Worm (Caenorhabditis elegans) whole organism, L4 larva: ENCODE results near the gene C37E2.2.
A peak's percentile ranks its signal among the peaks of the same experiment; 100 is the strongest.

ENCODE experiments used
- D1046.2 ChIP-seq: fragments of 200-800 bp; sonication (Bioruptor generic); IDR thresholded peaks from 2 replicates; pipeline ENCODE4 v1.3.6; 2022; ENCODE audit warnings: missing genetic modification characterization, missing compliant biosample characterization
- F10B5.3 ChIP-seq: sonication (generic microtip); optimal IDR thresholded peaks from 2 replicates; lab custom pipeline; 2016; ENCODE audit warnings: mild to moderate bottlenecking, missing genetic modification characterization, missing compliant biosample characterization
- F49E8.2 ChIP-seq: sonication (generic microtip); optimal IDR thresholded peaks from 2 replicates; lab custom pipeline; 2016; ENCODE audit warnings: missing compliant biosample characterization, mild to moderate bottlenecking, missing genetic modification characterization, borderline replicate concordance
- T26A8.4 ChIP-seq: fragments of 200-800 bp; sonication (Bioruptor generic); IDR thresholded peaks from 2 replicates; pipeline ENCODE4 v1.3.6; 2022; ENCODE audit warnings: missing genetic modification characterization, missing compliant biosample characterization
- Y5F2A.4 ChIP-seq: fragments of 200-800 bp; sonication (Bioruptor generic); optimal IDR thresholded peaks from 2 replicates; lab custom pipeline; 2018; ENCODE audit warnings: mild to moderate bottlenecking, missing genetic modification characterization, missing compliant biosample characterization
- Y75B8A.6 ChIP-seq: fragments of 200-800 bp; sonication (Bioruptor generic); IDR thresholded peaks from 2 replicates; pipeline ENCODE4 v1.3.6; 2022; ENCODE audit warnings: missing genetic modification reagents, missing genetic modification characterization, missing compliant biosample characterization
- ceh-28 ChIP-seq: fragments of 150-350 bp; optimal IDR thresholded peaks from 2 replicates; lab custom pipeline; 2014; ENCODE audit warnings: missing biosample characterization, missing genetic modification reagents, missing genetic modification characterization
- ceh-44 ChIP-seq: fragments of 200-800 bp; sonication (Bioruptor generic); IDR thresholded peaks from 2 replicates; pipeline ENCODE4 v1.3.6; 2022; ENCODE audit warnings: missing genetic modification reagents, missing genetic modification characterization, missing compliant biosample characterization
- cey-2 ChIP-seq: sonication (generic microtip); optimal IDR thresholded peaks from 3 replicates; lab custom pipeline; 2017; ENCODE audit warnings: missing genetic modification characterization, mild to moderate bottlenecking, missing compliant biosample characterization, antibody characterized with exemption, borderline replicate concordance; ENCODE audit not compliant: insufficient read depth
- daf-16 ChIP-seq, 3 experiments: sonication (generic microtip); optimal IDR thresholded peaks; 2 replicates each; lab custom pipeline; 2016 to 2017; ENCODE audit warnings: missing genetic modification characterization in 3 of 3, missing genetic modification reagents in 3 of 3, mild to moderate bottlenecking in 2 of 3, missing compliant biosample characterization in 2 of 3, missing biosample characterization in 1 of 3, moderate library complexity in 1 of 3
- daf-8 ChIP-seq: fragments of 200-800 bp; sonication (Bioruptor generic); IDR thresholded peaks from 2 replicates; pipeline ENCODE4 v1.3.6; 2022; ENCODE audit warnings: missing genetic modification characterization, missing compliant biosample characterization
- duxl-1 ChIP-seq: sonication (generic microtip); optimal IDR thresholded peaks from 2 replicates; lab custom pipeline; 2016; ENCODE audit warnings: mild to moderate bottlenecking, missing genetic modification characterization, moderate library complexity, missing compliant biosample characterization; ENCODE audit not compliant: poor library complexity
- egl-27 ChIP-seq: sonication (generic microtip); optimal IDR thresholded peaks from 3 replicates; lab custom pipeline; 2017; ENCODE audit warnings: missing biosample characterization, missing genetic modification reagents, missing genetic modification characterization
- egl-43 ChIP-seq: fragments of 200-800 bp; sonication (Bioruptor generic); IDR thresholded peaks from 2 replicates; pipeline ENCODE4 v1.3.6; 2022; ENCODE audit warnings: missing genetic modification reagents, missing genetic modification characterization, missing compliant biosample characterization
- fos-1 ChIP-seq: fragments of 150-350 bp; optimal IDR thresholded peaks from 2 replicates; lab custom pipeline; 2014; ENCODE audit warnings: missing biosample characterization, missing genetic modification characterization
- hif-1 ChIP-seq, 2 experiments: sonication (generic microtip); optimal IDR thresholded peaks; 2 replicates each; lab custom pipeline; 2016 to 2017; ENCODE audit warnings: missing compliant biosample characterization in 2 of 2, missing genetic modification characterization in 2 of 2, missing genetic modification reagents in 2 of 2, missing genotype in 2 of 2, mild to moderate bottlenecking in 1 of 2
- hlh-11 ChIP-seq: fragments of 200-800 bp; sonication (Bioruptor generic); optimal IDR thresholded peaks from 2 replicates; lab custom pipeline; 2018; ENCODE audit warnings: mild to moderate bottlenecking, missing genetic modification characterization, missing compliant biosample characterization
- hlh-30 ChIP-seq: sonication (generic microtip); optimal IDR thresholded peaks from 2 replicates; lab custom pipeline; 2017; ENCODE audit warnings: antibody characterized with exemption, mild to moderate bottlenecking, missing genetic modification characterization, missing compliant biosample characterization; ENCODE audit not compliant: insufficient read depth
- lin-1 ChIP-seq: fragments of 200-800 bp; sonication (Bioruptor generic); IDR thresholded peaks from 2 replicates; pipeline ENCODE4 v1.3.6; 2022; ENCODE audit warnings: missing genetic modification reagents, missing genetic modification characterization, missing compliant biosample characterization
- lin-13 ChIP-seq: fragments of 150-350 bp; optimal IDR thresholded peaks from 2 replicates; lab custom pipeline; 2014; ENCODE audit warnings: missing biosample characterization, missing genetic modification reagents, missing genetic modification characterization
- lin-15B ChIP-seq: fragments of 150-350 bp; sonication (generic microtip); optimal IDR thresholded peaks from 3 replicates; lab custom pipeline; 2014; ENCODE audit warnings: missing biosample characterization, missing genetic modification characterization
- lin-29 ChIP-seq: fragments of 200-800 bp; sonication (Bioruptor generic); IDR thresholded peaks from 2 replicates; pipeline ENCODE4 v1.3.6; 2022; ENCODE audit warnings: missing genetic modification reagents, missing genetic modification characterization, missing compliant biosample characterization
- lin-38 ChIP-seq: fragments of 200-800 bp; sonication (Bioruptor generic); IDR thresholded peaks from 2 replicates; pipeline ENCODE4 v1.3.6; 2022; ENCODE audit warnings: missing genetic modification reagents, missing genetic modification characterization, missing compliant biosample characterization
- lin-39 ChIP-seq: fragments of 150-350 bp; optimal IDR thresholded peaks from 2 replicates; lab custom pipeline; 2014; ENCODE audit warnings: missing biosample characterization, missing genetic modification reagents, missing genetic modification characterization
- lsy-2 ChIP-seq, 2 experiments: fragments of 150-350 bp in 1 of 2; sonication (generic microtip) in 1 of 2; optimal IDR thresholded peaks; 2 replicates each; lab custom pipeline; 2014 to 2017; ENCODE audit warnings: missing biosample characterization in 2 of 2, missing genetic modification characterization in 2 of 2
- mdt-29 ChIP-seq: fragments of 200-800 bp; sonication (Bioruptor generic); IDR thresholded peaks from 2 replicates; pipeline ENCODE4 v1.3.6; 2022; ENCODE audit warnings: missing genetic modification reagents, missing genetic modification characterization, missing compliant biosample characterization
- mep-1 ChIP-seq: fragments of 150-350 bp; sonication (generic microtip); optimal IDR thresholded peaks from 3 replicates; lab custom pipeline; 2014; ENCODE audit warnings: missing biosample characterization, missing genetic modification characterization
- mes-2 ChIP-seq: sonication (generic microtip); optimal IDR thresholded peaks from 2 replicates; lab custom pipeline; 2016; ENCODE audit warnings: missing genotype, mild to moderate bottlenecking, missing genetic modification characterization, missing compliant biosample characterization; ENCODE audit not compliant: poor library complexity, severe bottlenecking
- mxl-2 ChIP-seq: fragments of 200-800 bp; sonication (Bioruptor generic); conservative IDR thresholded peaks from 2 replicates; pipeline ENCODE4 v1.3.6; 2022; ENCODE audit warnings: missing genetic modification reagents, missing genetic modification characterization, missing compliant biosample characterization
- mxl-3 ChIP-seq: fragments of 200-800 bp; sonication (Bioruptor generic); optimal IDR thresholded peaks from 2 replicates; lab custom pipeline; 2018; ENCODE audit warnings: mild to moderate bottlenecking, missing genetic modification characterization, missing compliant biosample characterization
- nhr-10 ChIP-seq: fragments of 150-350 bp; optimal IDR thresholded peaks from 2 replicates; lab custom pipeline; 2014; ENCODE audit warnings: missing biosample characterization, missing genetic modification characterization
- nhr-11 ChIP-seq: fragments of 150-350 bp; optimal IDR thresholded peaks from 2 replicates; lab custom pipeline; 2014; ENCODE audit warnings: missing biosample characterization, missing genetic modification characterization
- nhr-28 ChIP-seq: fragments of 150-350 bp; optimal IDR thresholded peaks from 2 replicates; lab custom pipeline; 2014; ENCODE audit warnings: missing biosample characterization, missing genetic modification characterization
- nhr-6 ChIP-seq: fragments of 150-350 bp; optimal IDR thresholded peaks from 2 replicates; lab custom pipeline; 2014; ENCODE audit warnings: missing biosample characterization, missing genetic modification characterization
- nhr-77 ChIP-seq: fragments of 150-350 bp; optimal IDR thresholded peaks from 2 replicates; lab custom pipeline; 2014; ENCODE audit warnings: missing biosample characterization, missing genetic modification characterization
- pha-4 ChIP-seq, 2 experiments: fragments of 150-350 bp in 1 of 2; fragments of 200-800 bp in 1 of 2; sonication (Bioruptor generic) in 1 of 2; IDR thresholded peaks in 1 of 2; optimal IDR thresholded peaks in 1 of 2; 2 replicates each; pipeline versions ENCODE4 v1.3.6 to Lab custom; 2014 to 2022; ENCODE audit warnings: missing genetic modification characterization in 2 of 2, missing genetic modification reagents in 2 of 2, missing biosample characterization in 1 of 2, missing compliant biosample characterization in 1 of 2
- rbr-2 ChIP-seq: sonication (generic microtip); optimal IDR thresholded peaks from 2 replicates; lab custom pipeline; 2016; ENCODE audit warnings: missing genotype, missing genetic modification characterization, missing compliant biosample characterization
- sdz-12 ChIP-seq: fragments of 200-800 bp; sonication (Bioruptor generic); optimal IDR thresholded peaks from 2 replicates; lab custom pipeline; 2018; ENCODE audit warnings: mild to moderate bottlenecking, missing genetic modification characterization, missing compliant biosample characterization
- set-16 ChIP-seq: fragments of 200-800 bp; sonication (Bioruptor generic); IDR thresholded peaks from 2 replicates; pipeline ENCODE4 v1.3.6; 2022; ENCODE audit warnings: missing genetic modification reagents, missing genetic modification characterization, missing compliant biosample characterization
- skn-1 ChIP-seq: fragments of 150-350 bp; optimal IDR thresholded peaks from 2 replicates; lab custom pipeline; 2014; ENCODE audit warnings: missing biosample characterization, missing genetic modification characterization
- snpc-1.2 ChIP-seq: fragments of 200-800 bp; sonication (Bioruptor generic); IDR thresholded peaks from 2 replicates; pipeline ENCODE4 v1.3.6; 2022; ENCODE audit warnings: missing genetic modification reagents, missing genetic modification characterization, missing compliant biosample characterization
- snpc-4 ChIP-seq: fragments of 150-350 bp; optimal IDR thresholded peaks from 2 replicates; lab custom pipeline; 2014; ENCODE audit warnings: missing biosample characterization, missing genetic modification characterization
- tag-97 ChIP-seq: fragments of 200-800 bp; sonication (Bioruptor generic); IDR thresholded peaks from 2 replicates; pipeline ENCODE4 v1.3.6; 2022; ENCODE audit warnings: missing genetic modification characterization, missing compliant biosample characterization
- unc-62 ChIP-seq, 3 experiments: fragments of 150-350 bp in 1 of 3; sonication (generic microtip); optimal IDR thresholded peaks in 2 of 3; peaks in 1 of 3; 1 replicate in 1 of 3; 2 replicates in 2 of 3; lab custom pipeline; 2014 to 2017; ENCODE audit warnings: missing biosample characterization in 3 of 3, missing genetic modification characterization in 3 of 3, missing genetic modification reagents in 3 of 3, missing genotype in 1 of 3
- zip-2 ChIP-seq: fragments of 150-350 bp; optimal IDR thresholded peaks from 2 replicates; lab custom pipeline; 2014; ENCODE audit warnings: missing biosample characterization, missing genetic modification characterization
- ztf-11 ChIP-seq: fragments of 150-350 bp; optimal IDR thresholded peaks from 2 replicates; lab custom pipeline; 2014; ENCODE audit warnings: missing biosample characterization, missing genetic modification characterization
- ztf-7 ChIP-seq: fragments of 150-350 bp; optimal IDR thresholded peaks from 2 replicates; lab custom pipeline; 2014; ENCODE audit warnings: missing biosample characterization, missing genetic modification characterization

The C37E2.2 gene

ce11 chrX:14175740-14176139 is at the start of gene C37E2.2:
Gene C37E2.2, plus strand, starts transcription at chrX:14176040.
- TF ChIP-seq unc-62 (GFP tag; optimal IDR thresholded peaks at IDR 0.05 in 1 of 2; lab: Kevin White, UChicago) (peak in 1 of 2 experiments; percentile 41), unc-62 (tag; optimal IDR thresholded peaks at IDR 0.05; lab: Kevin White, UChicago) (no peak), nhr-6 (no peak)

ce11 chrX:14127291-14127922 is 48.4 kb upstream of the C37E2.2 start, which contains the start of gene F28H6.4:
Gene F28H6.4, plus strand, starts transcription at chrX:14127872.
- TF ChIP-seq lin-39 (tag; lab: Kevin White, UChicago) (no peak), hif-1 (tag; optimal IDR thresholded peaks at IDR 0.05; lab: Kevin White, UChicago) (no peak), hlh-11 (tag; lab: Kevin White, UChicago) (peak; percentile 51), nhr-6 (peak; percentile 4), lsy-2 (tag; optimal IDR thresholded peaks at IDR 0.05; lab: Kevin White, UChicago) (no peak), lin-29 (GFP tag; lab: Robert Waterston, UW) (no peak), lin-13 (GFP tag; lab: Kevin White, UChicago) (no peak), lin-1 (GFP tag; lab: Robert Waterston, UW) (no peak), nhr-77 (no peak), zip-2 (tag; lab: Kevin White, UChicago) (no peak), nhr-28 (tag; lab: Kevin White, UChicago) (no peak), nhr-11 (tag; lab: Kevin White, UChicago) (no peak), snpc-1.2 (GFP tag; lab: Robert Waterston, UW) (no peak), lin-15B (tag; lab: Kevin White, UChicago) (no peak), sdz-12 (GFP tag; lab: Kevin White, UChicago) (no peak), Y75B8A.6 (GFP tag; lab: Robert Waterston, UW) (no peak), rbr-2 (tag; lab: Kevin White, UChicago) (peak; percentile 4), egl-43 (GFP tag; lab: Robert Waterston, UW) (no peak), ceh-44 (GFP tag; lab: Robert Waterston, UW) (no peak), tag-97 (GFP tag; lab: Robert Waterston, UW) (no peak), daf-16 (GFP tag; optimal IDR thresholded peaks at IDR 0.05; lab: Kevin White, UChicago) (no peak), daf-16 (tag; optimal IDR thresholded peaks at IDR 0.05; lab: Kevin White, UChicago) (peak; percentile 16), T26A8.4 (GFP tag; lab: Robert Waterston, UW) (no peak), mep-1 (tag; lab: Kevin White, UChicago) (no peak), cey-2 (tag; lab: Kevin White, UChicago) (no peak), ztf-7 (tag; lab: Kevin White, UChicago) (no peak), ceh-28 (tag; lab: Kevin White, UChicago) (no peak), fos-1 (no peak), skn-1 (tag; lab: Kevin White, UChicago) (no peak), lin-38 (GFP tag; lab: Robert Waterston, UW) (no peak), D1046.2 (GFP tag; lab: Robert Waterston, UW) (no peak), mdt-29 (GFP tag; lab: Robert Waterston, UW) (no peak), mxl-3 (GFP tag; lab: Kevin White, UChicago) (peak; percentile 17), ztf-11 (no peak), mes-2 (peak; percentile 71), set-16 (GFP tag; lab: Robert Waterston, UW) (peak; percentile 46), duxl-1 (tag; lab: Kevin White, UChicago) (no peak), Y5F2A.4 (GFP tag; lab: Kevin White, UChicago) (no peak), nhr-10 (tag; lab: Kevin White, UChicago) (no peak), snpc-4 (tag; lab: Kevin White, UChicago) (no peak), egl-27 (tag; lab: Kevin White, UChicago) (no peak), daf-8 (GFP tag; lab: Robert Waterston, UW) (no peak), mxl-2 (no peak), F49E8.2 (tag; lab: Kevin White, UChicago) (no peak), F10B5.3 (no peak), pha-4 (GFP tag; IDR thresholded peaks at IDR 0.05; lab: Robert Waterston, UW) (no peak), pha-4 (tag; optimal IDR thresholded peaks at IDR 0.05; lab: Kevin White, UChicago) (no peak), hlh-30 (tag; lab: Kevin White, UChicago) (peak; percentile 29)
- TF ChIP-seq, all 104 proteins: peak for 8
